Worm (Caenorhabditis elegans) whole organism, midembryonic: Measurements from ENCODE around the gene gst-29.

ENCODE experiments used
- T22C8.4 ChIP-seq: fragments of 200-800 bp; sonication (Bioruptor generic); IDR thresholded peaks from 2 replicates; pipeline ENCODE4 v1.3.6; 2022; ENCODE audit warnings: missing genetic modification characterization, missing compliant biosample characterization
- flt-1 ChIP-seq: fragments of 200-800 bp; sonication (Bioruptor generic); IDR thresholded peaks from 2 replicates; pipeline ENCODE4 v1.3.6; 2022; ENCODE audit warnings: missing genetic modification characterization, missing compliant biosample characterization
- med-1 ChIP-seq: sonication (generic microtip); optimal IDR thresholded peaks from 2 replicates; lab custom pipeline; 2017; ENCODE audit warnings: missing genetic modification characterization, mild to moderate bottlenecking, missing compliant biosample characterization, antibody characterized with exemption, missing genetic modification reagents; ENCODE audit not compliant: insufficient read depth
- ref-1 ChIP-seq: fragments of 200-800 bp; sonication (Bioruptor generic); conservative IDR thresholded peaks from 2 replicates; pipeline ENCODE4 v1.3.6; 2022; ENCODE audit warnings: missing genetic modification reagents, missing genetic modification characterization, missing compliant biosample characterization
- ztf-23 ChIP-seq: fragments of 200-800 bp; sonication (Bioruptor generic); IDR thresholded peaks from 2 replicates; pipeline ENCODE4 v1.3.6; 2022; ENCODE audit warnings: missing genetic modification reagents, missing genetic modification characterization, missing compliant biosample characterization
- ztf-29 ChIP-seq: fragments of 200-800 bp; sonication (Bioruptor generic); IDR thresholded peaks from 2 replicates; pipeline ENCODE4 v1.3.6; 2022; ENCODE audit warnings: missing genetic modification reagents, missing genetic modification characterization, missing compliant biosample characterization

ce11 chrII:15148442-15148841, 21.2 kb downstream of the gst-29 start:
- TF ChIP-seq ztf-29 (GFP tag; lab: Robert Waterston, UW) (no peak), flt-1 (GFP tag; lab: Robert Waterston, UW) (no peak), ztf-23 (GFP tag; lab: Robert Waterston, UW) (no peak), ref-1 (GFP tag; lab: Robert Waterston, UW) (no peak), med-1 (GFP tag; lab: Kevin White, UChicago) (no peak), T22C8.4 (no peak)
